Fruit fly (Drosophila melanogaster) whole organism, prepupa: ENCODE measurements around the gene CG8915.

Experiments
- CG8632 ChIP-seq: fragments of 200-800 bp; sonication (Bioruptor generic); optimal IDR thresholded peaks from 3 replicates; lab custom pipeline; 2016; ENCODE audit warnings: missing biosample characterization, missing genetic modification characterization
- dac ChIP-seq: fragments of 200-800 bp; sonication (Bioruptor generic); optimal IDR thresholded peaks from 2 replicates; lab custom pipeline; 2017; ENCODE audit warnings: missing biosample characterization, mild to moderate bottlenecking, missing genetic modification characterization

- TF ChIP-seq CG8632 (GFP tag; lab: Kevin White, UChicago) (no peak), dac (GFP tag; lab: Kevin White, UChicago) (no peak)
These were observed 10.9 kb upstream of the CG8915 start for dm6 chrX:17255677-17256076.
